Fruit fly (Drosophila melanogaster) Kc167 (cell line): ENCODE measurements around the gene CG13850.

Experiments used
- Myc ChIP-seq: fragments of >200 bp; optimal IDR thresholded peaks from 2 replicates; lab custom pipeline; 2017; ENCODE audit warnings: missing external identifiers
- insv ChIP-seq: fragments of >200 bp; optimal IDR thresholded peaks from 3 replicates; lab custom pipeline; 2018; ENCODE audit warnings: missing external identifiers

DNA sequence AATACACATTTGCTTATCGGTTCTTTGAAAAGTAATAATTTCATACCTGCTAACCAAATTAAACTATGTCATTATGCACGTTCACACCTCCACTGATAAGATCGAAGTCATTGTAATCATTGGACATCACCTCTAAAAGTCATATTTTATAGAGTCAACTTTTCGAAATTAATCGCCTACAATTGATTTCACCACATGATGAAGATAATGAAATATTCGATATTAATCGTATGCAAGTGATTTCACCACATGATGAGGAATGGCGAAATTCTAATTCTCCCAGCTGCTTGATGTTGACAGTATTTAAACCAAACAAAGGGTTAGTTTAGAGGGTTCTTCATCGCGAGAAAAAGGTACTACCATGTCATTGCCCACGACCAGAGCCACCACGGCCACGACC is 35.0 kb downstream of the CG13850 start, which contains the start of gene CG18596:
- TF ChIP-seq Myc: no peak
- TF ChIP-seq insv (lab: Kevin White, UChicago): no peak
